Worm (Caenorhabditis elegans): ENCODE results near the gene eef-1A.1.
"Not testable (repeated sequence)": the region's sequence is repeated elsewhere in the genome, so short reads cannot be mapped to it uniquely, and the experiment has no call there.

eef-1A.1 gene

ce11 chrIII:6981989-6982553 lies 10.6 kb upstream of the eef-1A.1 start, which contains the start of gene F31E3.6:
Gene F31E3.6, plus strand, starts transcription at chrIII:6982081.
- not testable (repeated sequence) for TF ChIP-seq tbx-11 (GFP tag; IDR thresholded peaks at IDR 0.05); ets-7 (tag; optimal IDR thresholded peaks at IDR 0.05); pes-1 (GFP tag; IDR thresholded peaks at IDR 0.05)

- TF ChIP-seq pes-1 (GFP tag; IDR thresholded peaks at IDR 0.05) (no peak), hmbx-1 (tag; optimal IDR thresholded peaks at IDR 0.05) (no peak), ceh-36 (tag; optimal IDR thresholded peaks at IDR 0.05) (no peak), ets-7 (tag; optimal IDR thresholded peaks at IDR 0.05) (no peak), tra-4 (tag; optimal IDR thresholded peaks at IDR 0.05) (no peak), aly-1 (tag; optimal IDR thresholded peaks at IDR 0.05) (no peak), ama-1 (optimal IDR thresholded peaks at IDR 0.05) (no peak), F13C5.2 (tag; optimal IDR thresholded peaks at IDR 0.05) (no peak), hmg-4 (GFP tag; optimal IDR thresholded peaks at IDR 0.05) (no peak), B0310.2 (tag; optimal IDR thresholded peaks at IDR 0.05) (no peak), scrt-1 (GFP tag; IDR thresholded peaks at IDR 0.05) (no peak), hnd-1 (tag; optimal IDR thresholded peaks at IDR 0.05) (no peak), ceh-13 (GFP tag; optimal IDR thresholded peaks at IDR 0.05) (no peak), sea-1 (GFP tag; conservative IDR thresholded peaks at IDR 0.05) (no peak), tbx-37 (GFP tag; conservative IDR thresholded peaks at IDR 0.05) (no peak), tbx-11 (GFP tag; IDR thresholded peaks at IDR 0.05) (no peak)
Observed at ce11 chrIII:6979584-6979983, 8.1 kb upstream of the eef-1A.1 start, which contains the start of gene ceh-20. Gene ceh-20, plus strand, starts transcription at chrIII:6979884.

ce11 chrIII:6978875-6979274 lies 7.4 kb upstream of the eef-1A.1 start:
- TF ChIP-seq scrt-1 (GFP tag; IDR thresholded peaks at IDR 0.05) (0 out of 2 replicates have a peak, but pooled peaks have one; percentile 7), hnd-1 (tag; optimal IDR thresholded peaks at IDR 0.05) (no peak), hmg-4 (GFP tag; optimal IDR thresholded peaks at IDR 0.05) (peak; percentile 80)

DNA sequence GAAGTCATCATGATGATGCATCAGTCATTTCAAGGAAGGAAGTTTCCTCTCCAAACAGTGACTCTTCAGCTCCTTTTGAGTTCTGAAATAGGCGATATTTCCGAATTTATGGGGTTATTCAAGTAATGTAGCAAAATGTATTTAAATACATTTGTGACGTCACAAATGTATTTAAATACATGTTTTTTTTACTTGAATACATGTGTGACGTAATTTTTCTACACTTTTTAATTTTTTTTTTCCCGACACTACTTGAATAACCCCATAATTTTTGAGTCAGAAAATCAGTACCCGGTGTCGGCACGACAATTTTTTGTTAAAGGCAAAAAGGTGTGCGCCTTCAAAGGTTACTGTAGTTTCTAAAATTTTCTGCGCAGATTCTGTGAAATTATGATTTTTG lies 3.4 kb upstream of the eef-1A.1 start:
- TF ChIP-seq tbx-37 (GFP tag; conservative IDR thresholded peaks at IDR 0.05) (no peak), hnd-1 (tag; optimal IDR thresholded peaks at IDR 0.05) (no peak), aly-1 (tag; optimal IDR thresholded peaks at IDR 0.05) (no peak), hmg-4 (GFP tag; optimal IDR thresholded peaks at IDR 0.05) (no peak)

DNA sequence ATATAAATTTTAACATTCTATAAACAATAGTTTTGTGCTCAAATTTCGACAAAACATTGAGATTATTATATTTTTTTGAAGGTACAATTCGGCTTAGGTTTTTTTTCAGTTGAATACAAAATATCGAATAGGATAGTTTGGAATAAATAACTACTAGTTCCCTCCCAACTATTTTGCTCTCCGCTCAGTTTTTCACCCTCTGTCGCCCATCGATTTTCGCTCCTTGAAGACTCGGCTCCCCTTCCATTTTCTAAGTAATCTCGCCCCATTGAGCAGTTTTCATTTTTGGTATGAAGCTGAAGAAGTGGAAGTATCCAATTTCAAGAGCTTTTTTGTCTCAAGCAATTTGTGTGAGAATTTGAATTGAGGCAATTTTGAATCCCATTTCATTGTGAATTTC lies 2.2 kb upstream of the eef-1A.1 start, which contains the start of gene F31E3.2:
Gene F31E3.2 (plus strand): TSS at position 301 of the 400 bp plus-strand sequence.
- no peak for TF ChIP-seq tra-4 (tag; optimal IDR thresholded peaks at IDR 0.05)
- TF ChIP-seq hnd-1 (tag; optimal IDR thresholded peaks at IDR 0.05): no peak
- TF ChIP-seq aly-1 (tag; optimal IDR thresholded peaks at IDR 0.05): no peak
- TF ChIP-seq ceh-13 (GFP tag; optimal IDR thresholded peaks at IDR 0.05): no peak
- TF ChIP-seq sea-1 (GFP tag; conservative IDR thresholded peaks at IDR 0.05): no peak
- TF ChIP-seq pes-1 (GFP tag; IDR thresholded peaks at IDR 0.05): no peak
- no peak for TF ChIP-seq flt-1 (GFP tag; IDR thresholded peaks at IDR 0.05)
- no peak for TF ChIP-seq ceh-36 (tag; optimal IDR thresholded peaks at IDR 0.05)
- TF ChIP-seq hmbx-1 (tag; optimal IDR thresholded peaks at IDR 0.05): no peak
- no peak for TF ChIP-seq hmg-4 (GFP tag; optimal IDR thresholded peaks at IDR 0.05)

DNA sequence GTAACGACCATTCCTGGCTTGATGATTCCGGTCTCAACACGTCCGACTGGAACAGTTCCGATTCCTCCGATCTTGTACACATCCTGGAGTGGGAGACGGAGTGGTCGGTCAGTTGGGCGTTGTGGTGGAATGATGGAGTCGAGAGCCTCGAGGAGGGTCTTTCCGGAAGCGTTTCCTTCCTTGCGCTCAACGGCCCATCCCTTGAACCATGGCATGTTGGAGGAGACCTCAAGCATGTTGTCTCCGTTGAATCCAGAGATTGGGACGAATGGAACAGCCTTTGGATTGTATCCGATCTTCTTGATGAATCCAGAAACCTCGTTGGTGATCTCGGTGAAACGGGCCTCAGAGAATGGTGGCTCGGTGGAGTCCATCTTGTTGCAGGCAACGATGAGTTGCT lies 768 bp downstream of the eef-1A.1 start:
- TF ChIP-seq flt-1 (GFP tag; IDR thresholded peaks at IDR 0.05): no peak
- no peak for TF ChIP-seq tra-4 (tag; optimal IDR thresholded peaks at IDR 0.05)
- no peak for TF ChIP-seq ets-7 (tag; optimal IDR thresholded peaks at IDR 0.05)

DNA sequence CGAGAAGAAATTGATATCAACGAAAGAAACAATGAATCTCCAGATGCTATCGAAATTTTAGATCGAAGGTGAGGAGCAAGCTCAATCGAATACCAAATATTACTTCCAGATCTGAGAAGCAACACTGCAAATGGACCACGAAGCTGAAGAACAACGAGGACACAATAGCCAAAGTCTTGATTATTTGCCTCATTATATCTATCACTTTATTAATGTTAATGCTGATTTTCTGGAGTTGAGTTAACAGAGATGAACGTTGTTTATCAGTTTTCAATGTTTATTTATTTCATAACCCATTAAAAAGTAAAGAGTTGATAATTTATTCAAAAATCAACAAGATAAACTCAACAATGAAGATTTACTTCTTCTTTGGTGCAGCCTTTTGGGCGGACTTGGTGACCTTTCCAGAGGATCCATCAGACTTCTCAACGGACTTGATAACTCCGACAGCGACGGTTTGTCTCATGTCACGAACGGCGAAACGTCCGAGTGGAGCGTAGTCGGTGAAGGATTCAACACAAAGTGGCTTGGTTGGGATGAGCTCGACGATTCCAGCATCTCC lies 1.6 kb downstream of the eef-1A.1 start:
- no peak for TF ChIP-seq tra-4 (tag; optimal IDR thresholded peaks at IDR 0.05)
- TF ChIP-seq B0310.2 (tag; optimal IDR thresholded peaks at IDR 0.05): no peak
- no peak for TF ChIP-seq ceh-36 (tag; optimal IDR thresholded peaks at IDR 0.05)
- no peak for TF ChIP-seq ama-1 (optimal IDR thresholded peaks at IDR 0.05)
- no peak for TF ChIP-seq hnd-1 (tag; optimal IDR thresholded peaks at IDR 0.05)

DNA sequence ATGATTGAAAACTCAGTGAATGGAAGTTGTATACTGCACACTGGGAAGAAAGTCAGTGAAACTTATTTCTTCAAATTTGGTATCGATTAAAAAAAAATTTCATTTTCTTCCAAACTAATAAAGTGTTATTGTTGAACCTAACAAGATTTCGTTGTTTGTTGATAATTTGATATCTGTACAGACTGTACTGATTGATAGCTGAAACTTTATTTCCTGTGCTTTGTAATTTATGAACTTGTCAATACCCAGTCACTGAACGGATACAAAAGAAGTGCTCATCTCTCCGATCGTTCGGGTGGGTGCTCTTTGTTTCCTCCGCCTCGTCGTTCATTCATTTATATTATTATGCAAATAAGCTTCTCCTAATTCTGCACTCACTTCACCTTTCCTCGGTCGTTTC lies 2.4 kb downstream of the eef-1A.1 start, which contains the start of gene F31E3.12:
Gene F31E3.12 (plus strand): TSS at position 301 of the 400 bp plus-strand sequence.
- TF ChIP-seq tbx-11 (GFP tag; IDR thresholded peaks at IDR 0.05) (no peak), flt-1 (GFP tag; IDR thresholded peaks at IDR 0.05) (no peak), aly-1 (tag; optimal IDR thresholded peaks at IDR 0.05) (no peak), ceh-36 (tag; optimal IDR thresholded peaks at IDR 0.05) (no peak), ets-7 (tag; optimal IDR thresholded peaks at IDR 0.05) (no peak), pes-1 (GFP tag; IDR thresholded peaks at IDR 0.05) (no peak), scrt-1 (GFP tag; IDR thresholded peaks at IDR 0.05) (no peak), tbx-37 (GFP tag; conservative IDR thresholded peaks at IDR 0.05) (no peak), sea-1 (GFP tag; conservative IDR thresholded peaks at IDR 0.05) (no peak), ama-1 (optimal IDR thresholded peaks at IDR 0.05) (no peak), tra-4 (tag; optimal IDR thresholded peaks at IDR 0.05) (no peak), ceh-13 (GFP tag; optimal IDR thresholded peaks at IDR 0.05) (no peak), hnd-1 (tag; optimal IDR thresholded peaks at IDR 0.05) (no peak), hmbx-1 (tag; optimal IDR thresholded peaks at IDR 0.05) (no peak), F13C5.2 (tag; optimal IDR thresholded peaks at IDR 0.05) (no peak), hmg-4 (GFP tag; optimal IDR thresholded peaks at IDR 0.05) (no peak), B0310.2 (tag; optimal IDR thresholded peaks at IDR 0.05) (no peak)

All from whole organism, early embryonic.